Fruit fly (Drosophila melanogaster) whole organism, prepupa: ENCODE results near the gene oc.
A peak's percentile ranks its signal among the peaks of the same experiment; 100 is the strongest.

Source experiments
- Blimp-1 ChIP-seq: fragments of 200-800 bp; sonication (Bioruptor generic); optimal IDR thresholded peaks from 3 replicates; lab custom pipeline; 2017; ENCODE audit warnings: missing biosample characterization, missing genetic modification characterization, mild to moderate bottlenecking, moderate library complexity, missing genetic modification reagents
- Eip75B ChIP-seq: fragments of 200-800 bp; sonication (Bioruptor generic); optimal IDR thresholded peaks from 3 replicates; lab custom pipeline; 2016; ENCODE audit warnings: missing biosample characterization, missing genetic modification characterization
- Hr39 ChIP-seq: fragments of 200-800 bp; sonication (Bioruptor generic); optimal IDR thresholded peaks from 2 replicates; lab custom pipeline; 2016; ENCODE audit warnings: missing biosample characterization, missing genetic modification characterization
- fd59A ChIP-seq: fragments of 200-800 bp; sonication (Bioruptor generic); optimal IDR thresholded peaks from 2 replicates; lab custom pipeline; 2017; ENCODE audit warnings: missing biosample characterization, mild to moderate bottlenecking, missing genetic modification characterization, missing genetic modification reagents
- fkh ChIP-seq: fragments of 200-800 bp; sonication (Bioruptor generic); optimal IDR thresholded peaks from 3 replicates; lab custom pipeline; 2017; ENCODE audit warnings: missing biosample characterization, mild to moderate bottlenecking, missing genetic modification characterization, moderate library complexity
- spab ChIP-seq: fragments of 200-800 bp; sonication (Bioruptor generic); optimal IDR thresholded peaks from 2 replicates; lab custom pipeline; 2017; ENCODE audit warnings: missing biosample characterization, mild to moderate bottlenecking, missing genetic modification characterization, missing genetic modification reagents

- TF ChIP-seq fkh (GFP tag; lab: Kevin White, UChicago) (peak; percentile 87), Eip75B (GFP tag; lab: Kevin White, UChicago) (no peak), fd59A (GFP tag; lab: Kevin White, UChicago) (no peak), Blimp-1 (GFP tag; lab: Kevin White, UChicago) (no peak), spab (GFP tag; lab: Kevin White, UChicago) (no peak), Hr39 (GFP tag; lab: Kevin White, UChicago) (no peak)
Measured at dm6 chrX:8624867-8625266, 25.6 kb downstream of the oc start.
